Fruit fly (Drosophila melanogaster): ENCODE results near the gene CG2218.

CG2218 gene

dm6 chr3R:30423695-30424094, 4.4 kb downstream of the CG2218 start, which contains the start of the genes CG15535 and mRpS18C (continued):
- TF ChIP-seq zen (tag; optimal IDR thresholded peaks at IDR 0.05) (no peak), ab (GFP tag; optimal IDR thresholded peaks at IDR 0.05) (no peak), Deaf1 (tag; optimal IDR thresholded peaks at IDR 0.05) (no peak), eyg (GFP tag; optimal IDR thresholded peaks at IDR 0.05) (no peak), sr (GFP tag; IDR thresholded peaks at IDR 0.05) (no peak), CG14860 (GFP tag; IDR thresholded peaks at IDR 0.05; ENCODE audit: partially characterized antibody) (peak; percentile 66), Dref (GFP tag; IDR thresholded peaks at IDR 0.05) (peak; percentile 89), fd64A (GFP tag; optimal IDR thresholded peaks at IDR 0.05) (no peak), jing (GFP tag; optimal IDR thresholded peaks at IDR 0.05) (no peak), CG13775 (GFP tag; optimal IDR thresholded peaks at IDR 0.05) (no peak), zfh1 (GFP tag; IDR thresholded peaks at IDR 0.05) (no peak), sqz (GFP tag; optimal IDR thresholded peaks at IDR 0.05) (no peak), Doc3 (GFP tag; IDR thresholded peaks at IDR 0.05; ENCODE audit: partially characterized antibody) (peak; percentile 73), Opbp (GFP tag; IDR thresholded peaks at IDR 0.05; ENCODE audit: partially characterized antibody) (peak; percentile 83; the same call in 2 of the 3 replicates), dmrt99B (tag; optimal IDR thresholded peaks at IDR 0.05) (no peak), Neu2 (GFP tag; optimal IDR thresholded peaks at IDR 0.05; ENCODE audit: borderline replicate concordance) (no peak), CG3065 (GFP tag; optimal IDR thresholded peaks at IDR 0.05) (no peak), salm (tag; optimal IDR thresholded peaks at IDR 0.05) (no peak), CG3995 (GFP tag; optimal IDR thresholded peaks at IDR 0.05) (peak; percentile 6), Asciz (GFP tag; optimal IDR thresholded peaks at IDR 0.05) (no peak), CG7357 (GFP tag; IDR thresholded peaks at IDR 0.05) (no peak), da (GFP tag; optimal IDR thresholded peaks at IDR 0.05) (no peak), CG6254 (GFP tag; optimal IDR thresholded peaks at IDR 0.05) (no peak), pnt (GFP tag; optimal IDR thresholded peaks at IDR 0.05) (no peak), yki (optimal IDR thresholded peaks at IDR 0.05) (no peak), CG15011 (GFP tag; optimal IDR thresholded peaks at IDR 0.05) (no peak), H15 (GFP tag; IDR thresholded peaks at IDR 0.05) (no peak), NC2α (GFP tag; optimal IDR thresholded peaks at IDR 0.05) (no peak), scrt (GFP tag; optimal IDR thresholded peaks at IDR 0.05) (no peak), Optix (GFP tag; IDR thresholded peaks at IDR 0.05) (no peak), CG9727 (GFP tag; optimal IDR thresholded peaks at IDR 0.05) (no peak), B-H2 (GFP tag; optimal IDR thresholded peaks at IDR 0.05) (peak; percentile 67), run (tag; optimal IDR thresholded peaks at IDR 0.05) (no peak), Hsf (GFP tag; optimal IDR thresholded peaks at IDR 0.05) (no peak), Hey (tag; optimal IDR thresholded peaks at IDR 0.05) (no peak), CG1602 (GFP tag; optimal IDR thresholded peaks at IDR 0.05) (no peak), aop (GFP tag; IDR thresholded peaks at IDR 0.05) (no peak), sd (tag; optimal IDR thresholded peaks at IDR 0.05) (no peak), E2f2 (GFP tag; IDR thresholded peaks at IDR 0.05) (peak; percentile 42), CG14014 (GFP tag; IDR thresholded peaks at IDR 0.05) (no peak), ftz-f1 (GFP tag; optimal IDR thresholded peaks at IDR 0.05) (peak; percentile 38), ttk (GFP tag; IDR thresholded peaks at IDR 0.05) (no peak), Myb (GFP tag; optimal IDR thresholded peaks at IDR 0.05) (no peak), CG12769 (tag; optimal IDR thresholded peaks at IDR 0.05) (no peak), gsb-n (tag; optimal IDR thresholded peaks at IDR 0.05) (peak; percentile 27), CG12155 (GFP tag; optimal IDR thresholded peaks at IDR 0.05) (no peak), CG2678 (tag; optimal IDR thresholded peaks at IDR 0.05) (no peak), CkIIα-i1 (GFP tag; IDR thresholded peaks at IDR 0.05) (no peak), dm (GFP tag; optimal IDR thresholded peaks at IDR 0.05) (peak; percentile 66), CG10979 (tag; optimal IDR thresholded peaks at IDR 0.05) (no peak), Ets97D (GFP tag; optimal IDR thresholded peaks at IDR 0.05) (peak; percentile 49), CG6654 (GFP tag; optimal IDR thresholded peaks at IDR 0.05) (no peak), fd96Cb (tag; optimal IDR thresholded peaks at IDR 0.05) (no peak)
